Worm (Caenorhabditis elegans): ENCODE data around the gene F59B2.14.
A peak's percentile ranks its signal among the peaks of the same experiment; 100 is the strongest.

DNA sequence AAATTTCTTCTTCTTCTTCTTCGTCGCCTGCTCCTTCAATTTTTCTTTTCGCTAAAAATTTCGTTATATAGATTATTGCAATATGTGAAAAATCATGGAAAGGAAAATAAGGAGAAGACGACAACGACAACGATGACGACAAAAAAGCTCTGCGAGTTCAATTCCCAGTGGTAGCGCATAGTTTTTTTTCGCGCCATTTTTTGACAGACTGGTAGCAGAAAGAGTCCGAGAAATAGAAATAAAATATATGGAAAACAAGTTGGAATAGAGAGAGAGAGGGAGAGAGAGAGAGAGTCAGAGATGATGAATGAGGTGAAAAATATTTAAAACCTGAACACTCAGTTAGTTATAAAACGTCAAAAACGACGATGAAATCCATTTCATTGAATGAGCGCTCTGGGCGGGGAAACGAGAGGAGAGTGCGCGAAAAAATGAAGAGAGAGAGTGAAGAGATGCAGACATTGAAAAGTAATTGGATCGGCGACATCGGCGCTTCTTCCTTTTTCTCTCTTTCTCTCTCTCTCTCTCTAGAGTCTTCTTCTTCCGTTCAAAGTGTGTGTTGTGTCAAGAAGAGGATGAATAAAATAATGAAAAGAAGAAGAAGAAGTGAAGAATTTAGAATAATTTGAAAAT is 40.5 kb downstream of the F59B2.14 start, which contains the start of gene pde-2:
- TF ChIP-seq him-1 (tag; optimal IDR thresholded peaks at IDR 0.05) (peak; percentile 51), dao-5 (tag; optimal IDR thresholded peaks at IDR 0.05) (no peak)
